Worm (Caenorhabditis elegans): Measurements from ENCODE around the gene glb-28.

glb-28 gene

ce11 chrX:15327238-15327637, 10.2 kb upstream of the glb-28 start:
- no peak for TF ChIP-seq elt-3 (tag; optimal IDR thresholded peaks at IDR 0.05)
- TF ChIP-seq unc-62 (GFP tag; optimal IDR thresholded peaks at IDR 0.05) = peak; percentile 19
- TF ChIP-seq sem-2 (GFP tag; optimal IDR thresholded peaks at IDR 0.05) = no peak
- peak; percentile 33 for TF ChIP-seq elt-1 (tag; optimal IDR thresholded peaks at IDR 0.05; ENCODE audit: borderline replicate concordance, insufficient read depth)
- TF ChIP-seq ceh-83 (GFP tag; optimal IDR thresholded peaks at IDR 0.05) = no peak

ce11 chrX:15325709-15326108, 8.7 kb upstream of the glb-28 start, which contains the start of gene Y15E3A.3:
Gene Y15E3A.3, minus strand, starts transcription at chrX:15325809.
- no peak for TF ChIP-seq ceh-43 (GFP tag; optimal IDR thresholded peaks at IDR 0.05)
- TF ChIP-seq nhr-237 (tag; optimal IDR thresholded peaks at IDR 0.05) = no peak
- no peak for TF ChIP-seq ztf-11 (tag; optimal IDR thresholded peaks at IDR 0.05)
- TF ChIP-seq mab-5 (tag; optimal IDR thresholded peaks at IDR 0.05) = no peak
- TF ChIP-seq nhr-28 (tag; optimal IDR thresholded peaks at IDR 0.05) = no peak
- no peak for TF ChIP-seq lin-13 (tag; optimal IDR thresholded peaks at IDR 0.05)
- TF ChIP-seq elt-3 (tag; optimal IDR thresholded peaks at IDR 0.05) = no peak
- TF ChIP-seq snpc-4 (tag; optimal IDR thresholded peaks at IDR 0.05) = no peak

- TF ChIP-seq mep-1 (tag; optimal IDR thresholded peaks at IDR 0.05) (no peak), nhr-28 (tag; optimal IDR thresholded peaks at IDR 0.05) (no peak), ces-1 (GFP tag; optimal IDR thresholded peaks at IDR 0.05) (peak; percentile 72), tbx-8 (GFP tag; optimal IDR thresholded peaks at IDR 0.05) (no peak), mab-5 (tag; optimal IDR thresholded peaks at IDR 0.05) (no peak), ceh-43 (GFP tag; optimal IDR thresholded peaks at IDR 0.05) (no peak), blmp-1 (tag; optimal IDR thresholded peaks at IDR 0.05) (no peak), hlh-1 (tag; optimal IDR thresholded peaks at IDR 0.05) (no peak)
Measured at ce11 chrX:15321791-15322190, 4.7 kb upstream of the glb-28 start.

- TF ChIP-seq ces-1 (GFP tag; optimal IDR thresholded peaks at IDR 0.05) (no peak), snpc-4 (tag; optimal IDR thresholded peaks at IDR 0.05) (no peak), drap-1 (GFP tag; optimal IDR thresholded peaks at IDR 0.05) (no peak), blmp-1 (tag; optimal IDR thresholded peaks at IDR 0.05) (no peak), nhr-28 (tag; optimal IDR thresholded peaks at IDR 0.05) (no peak), ceh-83 (GFP tag; optimal IDR thresholded peaks at IDR 0.05) (no peak), unc-120 (tag; optimal IDR thresholded peaks at IDR 0.05; ENCODE audit: poor library complexity, severe bottlenecking) (no peak), lin-13 (tag; optimal IDR thresholded peaks at IDR 0.05) (no peak)
Measured at ce11 chrX:15321217-15321616, 4.2 kb upstream of the glb-28 start.

ce11 chrX:15312681-15313080, 4.4 kb downstream of the glb-28 start:
- TF ChIP-seq ham-2 (GFP tag; optimal IDR thresholded peaks at IDR 0.05) = no peak
- no peak for TF ChIP-seq flh-1 (GFP tag; optimal IDR thresholded peaks at IDR 0.05)
- no peak for TF ChIP-seq drap-1 (GFP tag; optimal IDR thresholded peaks at IDR 0.05)
- TF ChIP-seq sptf-1 (tag; optimal IDR thresholded peaks at IDR 0.05) = no peak
- no peak for TF ChIP-seq nhr-76 (tag; optimal IDR thresholded peaks at IDR 0.05)
- no peak for TF ChIP-seq nhr-2 (tag; optimal IDR thresholded peaks at IDR 0.05)
- no peak for TF ChIP-seq snpc-4 (tag; optimal IDR thresholded peaks at IDR 0.05)
- no peak for TF ChIP-seq mls-2 (tag; optimal IDR thresholded peaks at IDR 0.05)
- no peak for TF ChIP-seq ceh-39 (tag; optimal IDR thresholded peaks at IDR 0.05)
- no peak for TF ChIP-seq lsy-2 (tag; optimal IDR thresholded peaks at IDR 0.05)
- TF ChIP-seq nhr-28 (tag; optimal IDR thresholded peaks at IDR 0.05) = no peak
- TF ChIP-seq sem-2 (GFP tag; optimal IDR thresholded peaks at IDR 0.05) = no peak
- no peak for TF ChIP-seq nhr-12 (tag; optimal IDR thresholded peaks at IDR 0.05)
- no peak for TF ChIP-seq ztf-11 (tag; optimal IDR thresholded peaks at IDR 0.05)

ce11 chrX:15312073-15312472, 5.0 kb downstream of the glb-28 start:
- TF ChIP-seq ces-1 (GFP tag; optimal IDR thresholded peaks at IDR 0.05) = no peak

ce11 chrX:15310986-15311385, 6.1 kb downstream of the glb-28 start:
- TF ChIP-seq unc-39 (tag; optimal IDR thresholded peaks at IDR 0.05) = no peak
- no peak for TF ChIP-seq nhr-76 (tag; optimal IDR thresholded peaks at IDR 0.05)
- TF ChIP-seq nhr-237 (tag; optimal IDR thresholded peaks at IDR 0.05) = no peak
- no peak for TF ChIP-seq unc-120 (tag; optimal IDR thresholded peaks at IDR 0.05; ENCODE audit: poor library complexity, severe bottlenecking)
